Worm (Caenorhabditis elegans) whole organism, L1 larva: ENCODE data around the gene rnp-2.
"Not testable (repeated sequence)": the region's sequence is repeated elsewhere in the genome, so short reads cannot be mapped to it uniquely, and the experiment has no call there.

ENCODE experiments used
- aly-2 ChIP-seq: fragments of 150-350 bp; optimal IDR thresholded peaks from 2 replicates; lab custom pipeline; 2014; ENCODE audit warnings: missing biosample characterization, missing genetic modification characterization
- ama-1 ChIP-seq: fragments of 150-350 bp; optimal IDR thresholded peaks from 2 replicates; lab custom pipeline; 2014
- ceh-82 ChIP-seq, 3 experiments: fragments of 150-350 bp in 1 of 3; sonication (generic microtip) in 2 of 3; optimal IDR thresholded peaks; 2 replicates each; lab custom pipeline; 2014 to 2017; ENCODE audit warnings: missing biosample characterization in 3 of 3, missing genetic modification characterization in 3 of 3
- ceh-88 ChIP-seq: fragments of 200-800 bp; sonication (Bioruptor generic); IDR thresholded peaks from 2 replicates; pipeline ENCODE4 v1.3.6; 2022; ENCODE audit warnings: missing genetic modification characterization, missing compliant biosample characterization
- efl-3 ChIP-seq: fragments of 200-800 bp; sonication (Bioruptor generic); optimal IDR thresholded peaks from 2 replicates; lab custom pipeline; 2018; ENCODE audit warnings: mild to moderate bottlenecking, missing genetic modification characterization, missing compliant biosample characterization
- ets-5 ChIP-seq: fragments of 200-800 bp; sonication (Bioruptor generic); IDR thresholded peaks from 2 replicates; pipeline ENCODE4 v1.3.6; 2022; ENCODE audit warnings: missing genetic modification characterization, missing compliant biosample characterization
- isw-1 ChIP-seq: fragments of 200-800 bp; sonication (Bioruptor generic); IDR thresholded peaks from 2 replicates; pipeline ENCODE4 v1.3.6; 2022; ENCODE audit warnings: missing genetic modification characterization, missing compliant biosample characterization
- lin-13 ChIP-seq: fragments of 150-350 bp; optimal IDR thresholded peaks from 2 replicates; lab custom pipeline; 2014; ENCODE audit warnings: missing biosample characterization, missing genetic modification reagents, missing genetic modification characterization
- lir-3 ChIP-seq: sonication (generic microtip); optimal IDR thresholded peaks from 2 replicates; lab custom pipeline; 2016; ENCODE audit warnings: mild to moderate bottlenecking, missing genetic modification characterization, moderate library complexity, missing compliant biosample characterization; ENCODE audit not compliant: poor library complexity
- nhr-237 ChIP-seq: fragments of 150-350 bp; optimal IDR thresholded peaks from 2 replicates; lab custom pipeline; 2014; ENCODE audit warnings: missing biosample characterization, missing genetic modification characterization
- pax-3 ChIP-seq: fragments of 200-800 bp; sonication (Bioruptor generic); optimal IDR thresholded peaks from 2 replicates; lab custom pipeline; 2018; ENCODE audit warnings: mild to moderate bottlenecking, missing genetic modification characterization, moderate library complexity, missing compliant biosample characterization
- skn-1 ChIP-seq: fragments of 150-350 bp; optimal IDR thresholded peaks from 2 replicates; lab custom pipeline; 2014; ENCODE audit warnings: missing biosample characterization, missing genetic modification characterization
- snpc-4 ChIP-seq: fragments of 150-350 bp; optimal IDR thresholded peaks from 2 replicates; lab custom pipeline; 2014; ENCODE audit warnings: missing biosample characterization, missing genetic modification characterization
- sptf-1 ChIP-seq: fragments of 150-350 bp; optimal IDR thresholded peaks from 2 replicates; lab custom pipeline; 2014; ENCODE audit warnings: missing biosample characterization, missing genetic modification characterization

DNA sequence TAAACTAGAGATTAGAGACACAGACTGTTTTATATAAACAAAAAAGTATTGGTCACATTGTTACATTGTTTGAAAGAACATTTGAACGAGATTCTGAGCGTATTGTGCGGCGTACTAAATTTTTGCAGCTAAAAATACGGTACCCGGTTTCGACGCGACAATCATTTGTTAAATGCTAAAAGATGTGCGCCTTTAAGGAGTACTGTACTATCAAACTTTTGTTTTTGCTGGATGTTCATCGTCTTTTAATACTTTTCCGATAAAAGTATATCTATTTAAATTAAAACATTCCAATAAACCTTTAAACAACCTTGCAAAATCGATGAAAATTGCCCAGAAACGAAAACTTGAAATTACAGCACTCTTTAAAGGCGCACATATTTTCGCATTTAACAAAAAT is 24.9 kb downstream of the rnp-2 start, which contains the start of gene K06B9.6:
- not testable (repeated sequence) for TF ChIP-seq pax-3 (tag; lab: Kevin White, UChicago); lin-13 (GFP tag; lab: Kevin White, UChicago); snpc-4 (tag; lab: Kevin White, UChicago); aly-2; ceh-82 (tag; optimal IDR thresholded peaks at IDR 0.05; lab: Kevin White, UChicago); skn-1 (tag; lab: Kevin White, UChicago); ama-1 (lab: Kevin White, UChicago); sptf-1 (tag; lab: Kevin White, UChicago); efl-3 (GFP tag; lab: Kevin White, UChicago); isw-1 (GFP tag; lab: Robert Waterston, UW); lir-3 (tag; lab: Kevin White, UChicago); ceh-88; ets-5 (GFP tag; lab: Robert Waterston, UW); nhr-237 (tag; lab: Kevin White, UChicago)
